Worm (Caenorhabditis elegans): ENCODE measurements around the gene Y60C6A.3.

DNA sequence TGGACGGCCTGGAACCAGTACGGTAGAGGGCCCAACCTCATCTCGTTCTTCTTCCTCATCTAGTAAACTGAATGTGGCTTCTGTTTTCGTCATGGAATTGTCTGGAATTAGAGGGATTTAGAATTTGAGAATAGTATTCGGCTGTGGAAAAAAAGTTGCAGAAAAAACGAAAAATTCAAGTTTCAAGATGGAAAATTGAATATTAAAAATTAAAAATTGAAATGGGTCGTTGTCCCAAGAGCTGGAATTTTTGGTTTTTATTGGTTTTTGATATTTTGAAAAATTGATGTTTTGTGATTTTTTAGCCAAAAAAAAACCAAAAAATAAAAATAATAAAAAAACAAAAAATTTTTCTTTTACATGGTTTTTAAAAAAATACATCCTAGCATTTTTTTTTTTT is 20.2 kb downstream of the Y60C6A.3 start, which contains the start of gene R02F11.3:
- TF ChIP-seq ceh-43 (GFP tag; optimal IDR thresholded peaks at IDR 0.05) (no peak), nhr-76 (tag; optimal IDR thresholded peaks at IDR 0.05) (no peak), nhr-12 (tag; optimal IDR thresholded peaks at IDR 0.05) (no peak), blmp-1 (tag; optimal IDR thresholded peaks at IDR 0.05) (no peak), pha-4 (tag; optimal IDR thresholded peaks at IDR 0.05) (no peak), nhr-28 (tag; optimal IDR thresholded peaks at IDR 0.05) (no peak), unc-62 (GFP tag; optimal IDR thresholded peaks at IDR 0.05) (no peak), elt-1 (tag; optimal IDR thresholded peaks at IDR 0.05; ENCODE audit: borderline replicate concordance, insufficient read depth) (no peak), snpc-4 (tag; optimal IDR thresholded peaks at IDR 0.05) (no peak), tbx-8 (GFP tag; optimal IDR thresholded peaks at IDR 0.05) (no peak)
